Fruit fly (Drosophila melanogaster) whole organism, pupa: ENCODE data around the gene CG3939.

Experiments used
- CG12605 ChIP-seq: fragments of 200-800 bp; sonication (Bioruptor generic); IDR thresholded peaks from 2 replicates; pipeline ENCODE4 v1.3.6; 2022; ENCODE audit warnings: missing biosample characterization, missing genetic modification characterization
- CG8159 ChIP-seq: fragments of 200-800 bp; sonication (Bioruptor generic); optimal IDR thresholded peaks from 3 replicates; lab custom pipeline; 2018; ENCODE audit warnings: missing biosample characterization, mild to moderate bottlenecking, missing genetic modification characterization, moderate library complexity
- Pif1B ChIP-seq: fragments of 200-800 bp; sonication (Bioruptor generic); optimal IDR thresholded peaks from 3 replicates; lab custom pipeline; 2016; ENCODE audit warnings: missing biosample characterization, missing genetic modification characterization
- Snoo ChIP-seq: fragments of 200-800 bp; sonication (Bioruptor generic); optimal IDR thresholded peaks from 3 replicates; lab custom pipeline; 2017; ENCODE audit warnings: missing biosample characterization, mild to moderate bottlenecking, missing genetic modification characterization, inconsistent platforms

dm6 chrX:3151487-3151818 is 23.4 kb upstream of the CG3939 start:
- no peak for TF ChIP-seq Snoo (tag; lab: Kevin White, UChicago)
- no peak for TF ChIP-seq Pif1B (GFP tag; lab: Kevin White, UChicago)
- TF ChIP-seq CG12605: no peak
- no peak for TF ChIP-seq CG8159 (tag; lab: Kevin White, UChicago)
